Worm (Caenorhabditis elegans): ENCODE data around the gene B0244.9.

DNA sequence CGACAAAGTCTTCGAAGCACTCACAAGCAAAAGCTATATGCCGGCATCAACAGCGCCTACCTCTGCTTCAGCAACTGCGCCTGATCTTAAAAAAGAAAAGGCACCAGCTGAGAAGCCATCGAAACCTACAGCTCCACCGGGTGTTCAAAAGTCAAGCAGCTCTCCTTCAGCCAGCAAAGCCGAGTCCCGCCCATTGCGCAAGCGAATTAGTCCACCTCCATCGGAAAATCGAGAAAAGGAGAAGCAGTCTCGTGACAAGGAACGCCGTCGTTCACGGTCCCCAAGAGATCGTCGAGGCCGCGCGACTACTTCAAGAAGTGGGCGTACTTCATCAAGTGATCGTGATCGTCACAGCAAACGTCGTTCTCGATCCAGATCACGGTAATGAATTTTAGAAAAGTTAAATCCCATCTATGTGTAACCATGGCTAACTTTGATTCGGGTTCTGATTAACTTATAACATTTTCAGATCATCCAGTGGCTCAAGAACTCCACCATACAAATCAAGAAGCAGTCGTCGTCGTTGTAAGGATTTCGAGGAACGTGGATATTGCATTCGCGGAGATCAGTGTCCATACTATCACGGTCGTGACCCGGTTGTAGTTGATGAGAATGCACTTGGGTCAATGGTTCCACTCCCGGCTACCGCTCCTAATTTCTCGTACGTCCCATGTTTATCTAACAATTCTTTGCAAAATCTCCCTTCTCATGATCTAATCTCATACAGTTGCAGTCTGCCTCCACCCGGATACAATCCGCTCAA lies 18.8 kb downstream of the B0244.9 start:
- TF ChIP-seq flt-1 (GFP tag; IDR thresholded peaks at IDR 0.05), result no peak
- no peak for TF ChIP-seq tab-1 (GFP tag; IDR thresholded peaks at IDR 0.05)
- TF ChIP-seq cog-1 (tag; optimal IDR thresholded peaks at IDR 0.05), result no peak
- no peak for TF ChIP-seq ztf-29 (GFP tag; IDR thresholded peaks at IDR 0.05)
- no peak for TF ChIP-seq med-1 (GFP tag; optimal IDR thresholded peaks at IDR 0.05; ENCODE audit: insufficient read depth)
- no peak for TF ChIP-seq T22C8.4 (GFP tag; IDR thresholded peaks at IDR 0.05)

Data from whole organism, midembryonic.